Fruit fly (Drosophila melanogaster) whole organism, adult: ENCODE results near the gene Creld.

Source experiments
- CG11617 ChIP-seq: fragments of 200-800 bp; sonication (Bioruptor generic); optimal IDR thresholded peaks from 2 replicates; lab custom pipeline; 2017; ENCODE audit warnings: mild to moderate bottlenecking, missing biosample characterization, missing genetic modification reagents, missing genetic modification characterization
- CG12768 ChIP-seq: fragments of 200-800 bp; sonication (Bioruptor generic); optimal IDR thresholded peaks from 2 replicates; lab custom pipeline; 2017; ENCODE audit warnings: missing biosample characterization, missing genetic modification characterization, mild to moderate bottlenecking, moderate library complexity, missing genetic modification reagents
- CG14711 ChIP-seq: fragments of 200-800 bp; sonication (Bioruptor generic); optimal IDR thresholded peaks from 2 replicates; lab custom pipeline; 2018; ENCODE audit warnings: missing biosample characterization, mild to moderate bottlenecking, missing genetic modification characterization, moderate library complexity
- CG1620 ChIP-seq: fragments of 200-800 bp; sonication (Bioruptor generic); optimal IDR thresholded peaks from 2 replicates; lab custom pipeline; 2016; ENCODE audit warnings: missing biosample characterization, missing genetic modification characterization
- CG33017 ChIP-seq: fragments of 200-800 bp; sonication (Bioruptor generic); optimal IDR thresholded peaks from 2 replicates; lab custom pipeline; 2018; ENCODE audit warnings: missing biosample characterization, mild to moderate bottlenecking, missing genetic modification characterization, moderate library complexity
- CG5204 ChIP-seq: fragments of 200-800 bp; sonication (Bioruptor generic); optimal IDR thresholded peaks from 2 replicates; lab custom pipeline; 2016; ENCODE audit warnings: missing biosample characterization, missing genetic modification characterization
- CG7045 ChIP-seq: fragments of 200-800 bp; sonication (Bioruptor generic); optimal IDR thresholded peaks from 2 replicates; lab custom pipeline; 2017; ENCODE audit warnings: missing biosample characterization, mild to moderate bottlenecking, missing genetic modification characterization
- CG7101 ChIP-seq: fragments of 200-800 bp; sonication (Bioruptor generic); optimal IDR thresholded peaks from 2 replicates; lab custom pipeline; 2018; ENCODE audit warnings: missing biosample characterization, mild to moderate bottlenecking, missing genetic modification characterization, moderate library complexity
- Clk ChIP-seq: fragments of 200-800 bp; sonication (Bioruptor generic); optimal IDR thresholded peaks from 2 replicates; lab custom pipeline; 2017; ENCODE audit warnings: missing biosample characterization, missing genetic modification characterization
- Crg-1 ChIP-seq: fragments of 200-800 bp; sonication (Bioruptor generic); optimal IDR thresholded peaks from 2 replicates; lab custom pipeline; 2016; ENCODE audit warnings: missing biosample characterization, missing genetic modification characterization
- Hr96 ChIP-seq: fragments of 200-800 bp; sonication (Bioruptor generic); optimal IDR thresholded peaks from 2 replicates; lab custom pipeline; 2016; ENCODE audit warnings: missing biosample characterization, missing genetic modification characterization
- Mnt ChIP-seq: fragments of 200-800 bp; sonication (Bioruptor generic); optimal IDR thresholded peaks from 2 replicates; lab custom pipeline; 2016; ENCODE audit warnings: missing biosample characterization, mild to moderate bottlenecking, missing genetic modification characterization
- bab1 ChIP-seq: fragments of 200-800 bp; sonication (Bioruptor generic); optimal IDR thresholded peaks from 3 replicates; lab custom pipeline; 2019; ENCODE audit warnings: missing biosample characterization, mild to moderate bottlenecking, missing genetic modification characterization, moderate library complexity
- cic ChIP-seq: fragments of 200-800 bp; sonication (Bioruptor generic); optimal IDR thresholded peaks from 2 replicates; lab custom pipeline; 2017; ENCODE audit warnings: missing biosample characterization, mild to moderate bottlenecking, missing genetic modification characterization, moderate library complexity
- cnc ChIP-seq, 2 experiments: fragments of >200 bp; optimal IDR thresholded peaks; 2 replicates each; lab custom pipeline; 2017
- kay ChIP-seq: fragments of 200-800 bp; sonication (Bioruptor generic); peaks from one replicate; lab custom pipeline; 2016; ENCODE audit warnings: missing biosample characterization, missing genetic modification characterization, borderline replicate concordance
- ovo ChIP-seq: fragments of 200-800 bp; sonication (Bioruptor generic); optimal IDR thresholded peaks from 2 replicates; lab custom pipeline; 2016; ENCODE audit warnings: missing biosample characterization, missing genetic modification characterization
- pad ChIP-seq: fragments of 200-800 bp; sonication (Bioruptor generic); optimal IDR thresholded peaks from 3 replicates; lab custom pipeline; 2017; ENCODE audit warnings: missing biosample characterization, missing genetic modification characterization, mild to moderate bottlenecking, moderate library complexity, missing genetic modification reagents
- tj ChIP-seq: fragments of 200-800 bp; sonication (Bioruptor generic); optimal IDR thresholded peaks from 3 replicates; lab custom pipeline; 2017; ENCODE audit warnings: missing biosample characterization, mild to moderate bottlenecking, missing genetic modification characterization, moderate library complexity
- toe ChIP-seq: fragments of 200-800 bp; sonication (Bioruptor generic); optimal IDR thresholded peaks from 2 replicates; lab custom pipeline; 2016; ENCODE audit warnings: missing biosample characterization, missing genetic modification characterization

The Creld gene

dm6 chr2L:66369-67278, 35.6 kb upstream of the Creld start, which contains the start of gene dbr:
dbr (plus strand) TSS chr2L:66482.
- TF ChIP-seq pad (GFP tag; lab: Kevin White, UChicago) (peak; percentile 44), CG12768 (GFP tag; lab: Kevin White, UChicago) (peak; percentile 37), CG14711 (tag; lab: Kevin White, UChicago) (no peak), Hr96 (no peak), CG7045 (peak; percentile 29), CG5204 (GFP tag; lab: Kevin White, UChicago) (no peak), CG1620 (GFP tag; lab: Kevin White, UChicago) (peak; percentile 19), toe (GFP tag; lab: Kevin White, UChicago) (no peak), CG7101 (tag; lab: Kevin White, UChicago) (peak; percentile 22), CG33017 (no peak), ovo (GFP tag; lab: Kevin White, UChicago) (peak; percentile 19), bab1 (GFP tag; lab: Kevin White, UChicago) (no peak), Clk (GFP tag; lab: Kevin White, UChicago) (no peak), kay (GFP tag; lab: Kevin White, UChicago) (peak; percentile 37), cic (GFP tag; lab: Kevin White, UChicago) (peak; percentile 71), Mnt (peak; percentile 30), cnc (optimal IDR thresholded peaks at IDR 0.05; lab: Kevin White, UChicago) (no peak), Crg-1 (GFP tag; lab: Kevin White, UChicago) (no peak), tj (GFP tag; lab: Kevin White, UChicago) (peak; percentile 70), CG11617 (peak; percentile 68)

- TF ChIP-seq Mnt (no peak), CG11617 (no peak), CG1620 (GFP tag; lab: Kevin White, UChicago) (no peak), CG14711 (tag; lab: Kevin White, UChicago) (no peak), CG7101 (tag; lab: Kevin White, UChicago) (no peak), CG5204 (GFP tag; lab: Kevin White, UChicago) (no peak), CG33017 (no peak), ovo (GFP tag; lab: Kevin White, UChicago) (no peak), toe (GFP tag; lab: Kevin White, UChicago) (no peak), bab1 (GFP tag; lab: Kevin White, UChicago) (no peak), tj (GFP tag; lab: Kevin White, UChicago) (no peak), Clk (GFP tag; lab: Kevin White, UChicago) (no peak), cic (GFP tag; lab: Kevin White, UChicago) (peak; percentile 11), kay (GFP tag; lab: Kevin White, UChicago) (peak; percentile 45), Hr96 (no peak), CG12768 (GFP tag; lab: Kevin White, UChicago) (no peak), Crg-1 (GFP tag; lab: Kevin White, UChicago) (no peak)
Measured at dm6 chr2L:67279-67657, 34.9 kb upstream of the Creld start.

dm6 chr2L:69560-69959, 32.6 kb upstream of the Creld start:
- TF ChIP-seq kay (GFP tag; lab: Kevin White, UChicago) (peak; percentile 46), bab1 (GFP tag; lab: Kevin White, UChicago) (no peak), CG14711 (tag; lab: Kevin White, UChicago) (no peak), CG7101 (tag; lab: Kevin White, UChicago) (no peak), CG33017 (no peak), CG1620 (GFP tag; lab: Kevin White, UChicago) (no peak), CG11617 (no peak), tj (GFP tag; lab: Kevin White, UChicago) (no peak)

dm6 chr2L:71457-71856, 30.7 kb upstream of the Creld start, which contains the start of gene galectin:
galectin (plus strand) TSS chr2L:71757.
- TF ChIP-seq kay (GFP tag; lab: Kevin White, UChicago), result peak; percentile 86
- peak; percentile 9 for TF ChIP-seq cic (GFP tag; lab: Kevin White, UChicago)
- no peak for TF ChIP-seq Crg-1 (GFP tag; lab: Kevin White, UChicago)

- peak; percentile 5 for TF ChIP-seq CG7101 (tag; lab: Kevin White, UChicago)
- TF ChIP-seq CG33017, result peak; percentile 32
- peak; percentile 90 for TF ChIP-seq kay (GFP tag; lab: Kevin White, UChicago)
- no peak for TF ChIP-seq Mnt
- no peak for TF ChIP-seq Crg-1 (GFP tag; lab: Kevin White, UChicago)
- TF ChIP-seq CG11617, result no peak
- TF ChIP-seq cnc (optimal IDR thresholded peaks at IDR 0.05; lab: Kevin White, UChicago), result peak; percentile 65 to 67
- TF ChIP-seq bab1 (GFP tag; lab: Kevin White, UChicago), result peak; percentile 43
- no peak for TF ChIP-seq cic (GFP tag; lab: Kevin White, UChicago)
- TF ChIP-seq Hr96, result no peak
Measured at dm6 chr2L:71869-72751, 30.1 kb upstream of the Creld start.
